Fruit fly (Drosophila melanogaster): ENCODE data around the gene Eip78C.

The Eip78C gene

dm6 chr3L:21259257-21259656 is 32.8 kb downstream of the Eip78C start (continued):
- TF ChIP-seq CG10565 (GFP tag; optimal IDR thresholded peaks at IDR 0.05) (no peak), CG34376 (GFP tag; optimal IDR thresholded peaks at IDR 0.05) (no peak), Hmr (GFP tag; optimal IDR thresholded peaks at IDR 0.05) (no peak), CG17186 (GFP tag; optimal IDR thresholded peaks at IDR 0.05) (no peak), fd102C (GFP tag; optimal IDR thresholded peaks at IDR 0.05) (no peak), Doc2 (GFP tag; IDR thresholded peaks at IDR 0.05) (no peak), YL-1 (GFP tag; optimal IDR thresholded peaks at IDR 0.05) (no peak), CG11723 (GFP tag; optimal IDR thresholded peaks at IDR 0.05) (no peak), CG17385 (GFP tag; optimal IDR thresholded peaks at IDR 0.05) (no peak), CG9727 (GFP tag; optimal IDR thresholded peaks at IDR 0.05) (no peak), gsb (GFP tag; IDR thresholded peaks at IDR 0.05) (no peak), CG1832 (GFP tag; optimal IDR thresholded peaks at IDR 0.05) (no peak), tll (GFP tag; optimal IDR thresholded peaks at IDR 0.05) (no peak), CG11247 (GFP tag; IDR thresholded peaks at IDR 0.05) (no peak), ATbp (GFP tag; optimal IDR thresholded peaks at IDR 0.05) (peak; percentile 68), bowl (GFP tag; IDR thresholded peaks at IDR 0.05) (no peak), lbe (GFP tag; optimal IDR thresholded peaks at IDR 0.05) (no peak), bsh (GFP tag; optimal IDR thresholded peaks at IDR 0.05) (peak in 1 of 2 experiments; percentile 29), pita (GFP tag; optimal IDR thresholded peaks at IDR 0.05) (no peak), CG30020 (tag; optimal IDR thresholded peaks at IDR 0.05) (no peak), org-1 (GFP tag; optimal IDR thresholded peaks at IDR 0.05) (no peak), CG9797 (GFP tag; optimal IDR thresholded peaks at IDR 0.05) (no peak), Blimp-1 (GFP tag; optimal IDR thresholded peaks at IDR 0.05) (peak; percentile 77), CG33557 (GFP tag; optimal IDR thresholded peaks at IDR 0.05) (no peak), ems (GFP tag; optimal IDR thresholded peaks at IDR 0.05) (no peak), Elba2 (GFP tag; optimal IDR thresholded peaks at IDR 0.05) (no peak), Hey (tag; optimal IDR thresholded peaks at IDR 0.05) (no peak), Vsx1 (GFP tag; optimal IDR thresholded peaks at IDR 0.05) (no peak), CG12942 (GFP tag; optimal IDR thresholded peaks at IDR 0.05) (no peak), CG4360 (GFP tag; IDR thresholded peaks at IDR 0.05) (no peak), CG30431 (GFP tag; optimal IDR thresholded peaks at IDR 0.05) (no peak), Hmx (GFP tag; optimal IDR thresholded peaks at IDR 0.05) (no peak), zen (tag; optimal IDR thresholded peaks at IDR 0.05) (no peak), CG18476 (GFP tag; optimal IDR thresholded peaks at IDR 0.05) (no peak), repo (GFP tag; optimal IDR thresholded peaks at IDR 0.05) (no peak), Fer3 (tag; optimal IDR thresholded peaks at IDR 0.05) (no peak), CG32532 (GFP tag; IDR thresholded peaks at IDR 0.05) (no peak), dm (GFP tag; optimal IDR thresholded peaks at IDR 0.05) (no peak), CG11085 (GFP tag; IDR thresholded peaks at IDR 0.05) (no peak), CG2116 (GFP tag; optimal IDR thresholded peaks at IDR 0.05) (no peak), CG10543 (GFP tag; optimal IDR thresholded peaks at IDR 0.05) (no peak), nom (GFP tag; optimal IDR thresholded peaks at IDR 0.05) (no peak), schlank (tag; optimal IDR thresholded peaks at IDR 0.05) (no peak), CG17361 (GFP tag; IDR thresholded peaks at IDR 0.05) (no peak), CG6254 (GFP tag; optimal IDR thresholded peaks at IDR 0.05) (peak; percentile 9), klu (GFP tag; IDR thresholded peaks at IDR 0.05) (no peak), CG16863 (GFP tag; optimal IDR thresholded peaks at IDR 0.05) (no peak), CG7963 (GFP tag; IDR thresholded peaks at IDR 0.05; ENCODE audit: partially characterized antibody) (no peak), Hr39 (optimal IDR thresholded peaks at IDR 0.05) (no peak), CG6854 (GFP tag; optimal IDR thresholded peaks at IDR 0.05) (no peak), CG14710 (tag; optimal IDR thresholded peaks at IDR 0.05) (peak; percentile 4)

All from whole organism, embryonic.